Worm (Caenorhabditis elegans): ENCODE data around the gene C17C3.3.

- TF ChIP-seq unc-86 (tag; optimal IDR thresholded peaks at IDR 0.05) (no peak), ztf-11 (tag; optimal IDR thresholded peaks at IDR 0.05) (no peak), fkh-8 (tag; optimal IDR thresholded peaks at IDR 0.05) (no peak), nhr-76 (tag; optimal IDR thresholded peaks at IDR 0.05) (no peak), snpc-4 (tag; optimal IDR thresholded peaks at IDR 0.05) (no peak), elt-2 (tag; optimal IDR thresholded peaks at IDR 0.05) (no peak), lin-39 (tag; optimal IDR thresholded peaks at IDR 0.05) (no peak), zag-1 (tag; optimal IDR thresholded peaks at IDR 0.05) (no peak), pag-3 (tag; optimal IDR thresholded peaks at IDR 0.05; ENCODE audit: borderline replicate concordance, insufficient read depth) (no peak)
These were observed 16.5 kb downstream of the C17C3.3 start, which contains the start of gene T25E4.1 for ce11 chrII:5578035-5578434.
